Fruit fly (Drosophila melanogaster) whole organism, embryonic: Measurements from ENCODE around the gene FucTD.
A peak's percentile ranks its signal among the peaks of the same experiment; 100 is the strongest.

Source experiments
- Abd-B ChIP-seq: fragments of 200-800 bp; sonication (Bioruptor generic); optimal IDR thresholded peaks from 2 replicates; lab custom pipeline; 2018; ENCODE audit warnings: missing biosample characterization, mild to moderate bottlenecking, missing genetic modification characterization, moderate library complexity
- Atf3 ChIP-seq: fragments of 200-800 bp; sonication (Bioruptor generic); optimal IDR thresholded peaks from 3 replicates; lab custom pipeline; 2016; ENCODE audit warnings: missing biosample characterization, missing genetic modification characterization
- BtbVII ChIP-seq: fragments of 200-800 bp; sonication (Bioruptor generic); optimal IDR thresholded peaks from 3 replicates; lab custom pipeline; 2017; ENCODE audit warnings: missing biosample characterization, mild to moderate bottlenecking, missing genetic modification characterization
- CG1024 ChIP-seq: fragments of 200-800 bp; sonication (Bioruptor generic); IDR thresholded peaks from 2 replicates; pipeline ENCODE4 v1.3.6; 2022; ENCODE audit warnings: missing biosample characterization, missing genetic modification characterization
- CG10274 ChIP-seq: fragments of 200-800 bp; sonication (Bioruptor generic); optimal IDR thresholded peaks from 3 replicates; lab custom pipeline; 2017; ENCODE audit warnings: missing biosample characterization, mild to moderate bottlenecking, missing genetic modification characterization
- CG10565 ChIP-seq: fragments of 200-800 bp; sonication (Bioruptor generic); optimal IDR thresholded peaks from 3 replicates; lab custom pipeline; 2016; ENCODE audit warnings: missing biosample characterization, mild to moderate bottlenecking, missing genetic modification characterization
- CG11560 ChIP-seq: fragments of 200-800 bp; sonication (Bioruptor generic); IDR thresholded peaks from 3 replicates; pipeline ENCODE4 v1.3.6; 2022; ENCODE audit warnings: missing biosample characterization, missing genetic modification characterization
- CG11723 ChIP-seq: fragments of 200-800 bp; sonication (Bioruptor generic); optimal IDR thresholded peaks from 2 replicates; lab custom pipeline; 2017; ENCODE audit warnings: missing biosample characterization, mild to moderate bottlenecking, missing genetic modification characterization
- CG13287 ChIP-seq: fragments of 200-800 bp; sonication (Bioruptor generic); IDR thresholded peaks from 2 replicates; pipeline ENCODE4 v1.3.6; 2022; ENCODE audit warnings: missing biosample characterization, missing genetic modification characterization; ENCODE audit not compliant: partially characterized antibody
- CG13894 ChIP-seq: fragments of 200-800 bp; sonication (Bioruptor generic); optimal IDR thresholded peaks from 3 replicates; lab custom pipeline; 2018; ENCODE audit warnings: missing biosample characterization, mild to moderate bottlenecking, missing genetic modification characterization, moderate library complexity
- CG15073 ChIP-seq: fragments of 200-800 bp; sonication (Bioruptor generic); optimal IDR thresholded peaks from 2 replicates; lab custom pipeline; 2016; ENCODE audit warnings: missing biosample characterization, missing genetic modification characterization
- CG1602 ChIP-seq: fragments of 200-800 bp; sonication (Bioruptor generic); optimal IDR thresholded peaks from 3 replicates; lab custom pipeline; 2016; ENCODE audit warnings: missing biosample characterization, missing genetic modification characterization
- CG16863 ChIP-seq: fragments of 200-800 bp; sonication (Bioruptor generic); optimal IDR thresholded peaks from 3 replicates; lab custom pipeline; 2016; ENCODE audit warnings: missing biosample characterization, missing genetic modification characterization
- CG17361 ChIP-seq: fragments of 200-800 bp; sonication (Bioruptor generic); IDR thresholded peaks from 3 replicates; pipeline ENCODE4 v1.3.6; 2022; ENCODE audit warnings: missing biosample characterization, missing genetic modification characterization
- CG31365 ChIP-seq: fragments of 200-800 bp; sonication (Bioruptor generic); optimal IDR thresholded peaks from 2 replicates; lab custom pipeline; 2018; ENCODE audit warnings: missing biosample characterization, mild to moderate bottlenecking, missing genetic modification characterization
- CG31441 ChIP-seq: fragments of 200-800 bp; sonication (Bioruptor generic); IDR thresholded peaks from 2 replicates; pipeline ENCODE4 v1.3.6; 2022; ENCODE audit warnings: missing biosample characterization, missing genetic modification characterization
- CG3281 ChIP-seq: fragments of 200-800 bp; sonication (Bioruptor generic); optimal IDR thresholded peaks from 3 replicates; lab custom pipeline; 2017; ENCODE audit warnings: missing biosample characterization, mild to moderate bottlenecking, missing genetic modification characterization
- CG33213 ChIP-seq: fragments of 200-800 bp; sonication (Bioruptor generic); optimal IDR thresholded peaks from 3 replicates; lab custom pipeline; 2016; ENCODE audit warnings: missing biosample characterization, missing genetic modification characterization
- CG4404 ChIP-seq: fragments of 200-800 bp; sonication (Bioruptor generic); IDR thresholded peaks from 2 replicates; pipeline ENCODE4 v1.3.6; 2022; ENCODE audit warnings: missing biosample characterization, missing genetic modification characterization
- CG4617 ChIP-seq: fragments of 200-800 bp; sonication (Bioruptor generic); optimal IDR thresholded peaks from 3 replicates; lab custom pipeline; 2016; ENCODE audit warnings: missing biosample characterization, missing genetic modification characterization, borderline replicate concordance
- CG6272 ChIP-seq: fragments of 200-800 bp; sonication (Bioruptor generic); IDR thresholded peaks from 2 replicates; pipeline ENCODE4 v1.3.6; 2022; ENCODE audit warnings: missing biosample characterization, missing genetic modification characterization
- CG6689 ChIP-seq: fragments of 200-800 bp; sonication (Bioruptor generic); IDR thresholded peaks from 2 replicates; pipeline ENCODE4 v1.3.6; 2022; ENCODE audit warnings: missing biosample characterization, missing genetic modification characterization
- CG6813 ChIP-seq: fragments of 200-800 bp; sonication (Bioruptor generic); optimal IDR thresholded peaks from 2 replicates; lab custom pipeline; 2017; ENCODE audit warnings: missing biosample characterization, missing genetic modification characterization, mild to moderate bottlenecking, moderate library complexity, missing genetic modification reagents
- CG7372 ChIP-seq: fragments of 200-800 bp; sonication (Bioruptor generic); IDR thresholded peaks from 2 replicates; pipeline ENCODE4 v1.3.6; 2022; ENCODE audit warnings: missing biosample characterization, missing genetic modification characterization
- CG7928 ChIP-seq: fragments of 200-800 bp; sonication (Bioruptor generic); optimal IDR thresholded peaks from 2 replicates; lab custom pipeline; 2017; ENCODE audit warnings: missing biosample characterization, mild to moderate bottlenecking, missing genetic modification characterization
- CrebB ChIP-seq: fragments of 200-800 bp; sonication (Bioruptor generic); optimal IDR thresholded peaks from 3 replicates; lab custom pipeline; 2018; ENCODE audit warnings: missing biosample characterization, mild to moderate bottlenecking, missing genetic modification characterization
- Deaf1 ChIP-seq: fragments of 200-800 bp; optimal IDR thresholded peaks from 3 replicates; lab custom pipeline; 2019; ENCODE audit warnings: missing biosample characterization, mild to moderate bottlenecking, missing genetic modification characterization, moderate library complexity
- Dll ChIP-seq: fragments of 200-800 bp; sonication (Bioruptor generic); IDR thresholded peaks from 4 replicates; pipeline ENCODE4 v1.3.6; 2022; ENCODE audit warnings: missing biosample characterization, missing genetic modification characterization; ENCODE audit not compliant: partially characterized antibody
- Fer2 ChIP-seq: fragments of 200-800 bp; sonication (Bioruptor generic); optimal IDR thresholded peaks from 2 replicates; lab custom pipeline; 2018; ENCODE audit warnings: missing biosample characterization, mild to moderate bottlenecking, missing genetic modification characterization, moderate library complexity
- HLHmδ ChIP-seq: fragments of 200-800 bp; sonication (Bioruptor generic); optimal IDR thresholded peaks from 2 replicates; lab custom pipeline; 2018; ENCODE audit warnings: missing biosample characterization, mild to moderate bottlenecking, missing genetic modification characterization, moderate library complexity
- Hmr ChIP-seq: fragments of 200-800 bp; sonication (Bioruptor generic); optimal IDR thresholded peaks from 3 replicates; lab custom pipeline; 2017; ENCODE audit warnings: mild to moderate bottlenecking, missing biosample characterization, missing genetic modification reagents, missing genetic modification characterization
- Meics ChIP-seq: fragments of 200-800 bp; sonication (Bioruptor generic); optimal IDR thresholded peaks from 2 replicates; lab custom pipeline; 2017; ENCODE audit warnings: missing biosample characterization, mild to moderate bottlenecking, missing genetic modification characterization
- Myb ChIP-seq: fragments of 200-800 bp; sonication (Bioruptor generic); optimal IDR thresholded peaks from 2 replicates; lab custom pipeline; 2016; ENCODE audit warnings: missing biosample characterization, missing genetic modification characterization
- Oaz ChIP-seq: fragments of 200-800 bp; sonication (Bioruptor generic); IDR thresholded peaks from 2 replicates; pipeline ENCODE4 v1.3.6; 2022; ENCODE audit warnings: missing biosample characterization, missing genetic modification characterization
- Pdp1 ChIP-seq, 2 experiments: fragments of 200-800 bp; sonication (Bioruptor generic); optimal IDR thresholded peaks; 3 replicates each; lab custom pipeline; 2016; ENCODE audit warnings: missing biosample characterization in 2 of 2, missing genetic modification characterization in 2 of 2, mild to moderate bottlenecking in 1 of 2, moderate library complexity in 1 of 2
- Rfx ChIP-seq: fragments of 200-800 bp; sonication (Bioruptor generic); IDR thresholded peaks from 2 replicates; pipeline ENCODE4 v1.3.6; 2022; ENCODE audit warnings: missing biosample characterization, missing genetic modification characterization
- Xrp1 ChIP-seq: fragments of 200-800 bp; sonication (Bioruptor generic); IDR thresholded peaks from 2 replicates; pipeline ENCODE4 v1.3.6; 2022; ENCODE audit warnings: missing biosample characterization, missing genetic modification characterization
- ab ChIP-seq: fragments of 200-800 bp; sonication (Bioruptor generic); optimal IDR thresholded peaks from 2 replicates; lab custom pipeline; 2016; ENCODE audit warnings: missing biosample characterization, missing genetic modification characterization
- bab2 ChIP-seq: fragments of 200-800 bp; sonication (Bioruptor generic); optimal IDR thresholded peaks from 2 replicates; lab custom pipeline; 2016; ENCODE audit warnings: missing biosample characterization, missing genetic modification characterization
- dan ChIP-seq: fragments of 200-800 bp; sonication (Bioruptor generic); IDR thresholded peaks from 2 replicates; pipeline ENCODE4 v1.3.6; 2022; ENCODE audit warnings: missing biosample characterization, missing genetic modification characterization
- danr ChIP-seq: fragments of 200-800 bp; sonication (Bioruptor generic); IDR thresholded peaks from 2 replicates; pipeline ENCODE4 v1.3.6; 2022; ENCODE audit warnings: missing biosample characterization, missing genetic modification characterization
- en ChIP-seq: fragments of 200-800 bp; sonication (Bioruptor generic); optimal IDR thresholded peaks from 2 replicates; lab custom pipeline; 2016; ENCODE audit warnings: missing biosample characterization, missing genetic modification characterization
- exex ChIP-seq: fragments of 200-800 bp; sonication (Bioruptor generic); optimal IDR thresholded peaks from 4 replicates; lab custom pipeline; 2018; ENCODE audit warnings: missing biosample characterization, mild to moderate bottlenecking, missing genetic modification characterization, moderate library complexity
- klu ChIP-seq: fragments of 200-800 bp; sonication (Bioruptor generic); IDR thresholded peaks from 2 replicates; pipeline ENCODE4 v1.3.6; 2022; ENCODE audit warnings: missing biosample characterization, missing genetic modification characterization
- sisA ChIP-seq: fragments of 200-800 bp; sonication (Bioruptor generic); IDR thresholded peaks from 2 replicates; pipeline ENCODE4 v1.3.6; 2022; ENCODE audit warnings: missing biosample characterization, missing genetic modification characterization
- sob ChIP-seq: fragments of 200-800 bp; sonication (Bioruptor generic); IDR thresholded peaks from 2 replicates; pipeline ENCODE4 v1.3.6; 2022; ENCODE audit warnings: missing biosample characterization, missing genetic modification characterization
- sqz ChIP-seq: fragments of 200-800 bp; sonication (Bioruptor generic); optimal IDR thresholded peaks from 3 replicates; lab custom pipeline; 2018; ENCODE audit warnings: missing biosample characterization, mild to moderate bottlenecking, missing genetic modification characterization
- trem ChIP-seq: fragments of 200-800 bp; optimal IDR thresholded peaks from 3 replicates; lab custom pipeline; 2019; ENCODE audit warnings: missing biosample characterization, mild to moderate bottlenecking, missing genetic modification characterization, moderate library complexity
- wor ChIP-seq: fragments of 200-800 bp; sonication (Bioruptor generic); IDR thresholded peaks from 2 replicates; pipeline ENCODE4 v1.3.6; 2022; ENCODE audit warnings: missing biosample characterization, missing genetic modification characterization
- z ChIP-seq: fragments of 200-800 bp; sonication (Bioruptor generic); IDR thresholded peaks from 3 replicates; pipeline ENCODE4 v1.3.6; 2022; ENCODE audit warnings: missing biosample characterization, missing genetic modification characterization
- zf30C ChIP-seq: fragments of 200-800 bp; sonication (Bioruptor generic); optimal IDR thresholded peaks from 3 replicates; lab custom pipeline; 2018; ENCODE audit warnings: missing biosample characterization, mild to moderate bottlenecking, missing genetic modification characterization

The FucTD gene

DNA sequence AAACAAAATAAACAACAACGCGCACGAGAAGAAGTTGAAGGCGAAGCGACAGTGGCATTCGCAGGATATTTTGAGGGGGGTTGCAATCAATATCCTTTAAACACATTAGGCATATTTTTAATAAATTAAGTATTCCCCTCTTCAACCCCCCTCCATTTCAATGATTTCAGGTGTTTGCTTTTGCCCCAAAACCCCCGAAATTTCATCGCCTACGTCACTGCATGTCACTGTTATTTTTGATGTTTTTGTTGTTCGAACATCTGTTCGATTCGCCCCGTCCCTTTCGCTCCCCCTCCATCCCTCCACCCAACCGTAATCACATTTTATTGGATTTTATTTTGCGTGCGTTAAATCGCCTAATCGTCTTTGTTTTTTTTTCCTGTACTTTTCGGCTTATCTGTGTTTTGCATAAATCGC, 47.8 kb upstream of the FucTD start (continued):
- TF ChIP-seq z (peak; percentile 75), CG16863 (peak; percentile 61), Fer2 (tag; lab: Kevin White, UChicago) (peak; percentile 57), CG13894 (peak; percentile 61), CG31441 (peak; percentile 84), CG1024 (GFP tag; lab: Robert Waterston, UW) (peak; percentile 61; the same call in 1 of the 2 replicates), klu (GFP tag; lab: Robert Waterston, UW) (peak; percentile 60), CG7928 (GFP tag; lab: Kevin White, UChicago) (peak; percentile 20), Deaf1 (peak; percentile 22), HLHmδ (GFP tag; lab: Kevin White, UChicago) (no peak), danr (peak; percentile 54; the same call in 1 of the 2 replicates), bab2 (GFP tag; lab: Kevin White, UChicago) (peak; percentile 89), zf30C (GFP tag; lab: Kevin White, UChicago) (no peak), dan (GFP tag; lab: Robert Waterston, UW) (peak; percentile 79; the same call in 1 of the 2 replicates), wor (peak; percentile 49), Abd-B (GFP tag; lab: Kevin White, UChicago) (peak; percentile 68), CG1602 (peak; percentile 79), CG4404 (GFP tag; lab: Robert Waterston, UW) (peak; percentile 97), exex (peak; percentile 62), CG10565 (GFP tag; lab: Kevin White, UChicago) (peak; percentile 27), Oaz (GFP tag; lab: Robert Waterston, UW) (peak; percentile 46; the same call in 1 of the 2 replicates), CG7372 (GFP tag; lab: Robert Waterston, UW) (peak; percentile 80), CG31365 (tag; lab: Kevin White, UChicago) (peak; percentile 41), CG11723 (GFP tag; lab: Kevin White, UChicago) (peak; percentile 33), BtbVII (GFP tag; lab: Kevin White, UChicago) (peak; percentile 43), en (peak; percentile 13), Pdp1 (GFP tag; optimal IDR thresholded peaks at IDR 0.05; lab: Kevin White, UChicago) (peak; percentile 74 to 76), CG13287 (GFP tag; lab: Robert Waterston, UW) (no peak; the same call in 1 of the 2 replicates), CG6689 (GFP tag; lab: Robert Waterston, UW) (peak; percentile 86), sisA (GFP tag; lab: Robert Waterston, UW) (peak; percentile 88), CG10274 (GFP tag; lab: Kevin White, UChicago) (peak; percentile 42), CG6272 (GFP tag; lab: Robert Waterston, UW) (peak; percentile 77), CG4617 (GFP tag; lab: Kevin White, UChicago) (peak; percentile 46), CG6813 (GFP tag; lab: Kevin White, UChicago) (peak; percentile 75), sqz (GFP tag; lab: Kevin White, UChicago) (peak; percentile 24), ab (GFP tag; lab: Kevin White, UChicago) (peak; percentile 62), Hmr (GFP tag; lab: Kevin White, UChicago) (peak; percentile 80), CG11560 (tag; lab: Robert Waterston, UW) (peak; percentile 78; the same call in 2 of the 3 replicates), Rfx (GFP tag; lab: Robert Waterston, UW) (peak; percentile 91), Xrp1 (GFP tag; lab: Robert Waterston, UW) (peak; percentile 96), Myb (GFP tag; lab: Kevin White, UChicago) (peak; percentile 64), trem (tag; lab: Kevin White, UChicago) (peak; percentile 38), CrebB (peak; percentile 49), CG3281 (peak; percentile 70), Atf3 (GFP tag; lab: Kevin White, UChicago) (peak; percentile 39), CG17361 (GFP tag; lab: Robert Waterston, UW) (peak; percentile 83), Meics (peak; percentile 80), CG33213 (peak; percentile 36), CG15073 (GFP tag; lab: Kevin White, UChicago) (no peak), sob (GFP tag; lab: Robert Waterston, UW) (peak; percentile 90), Dll (no peak)
